Worm (Caenorhabditis elegans) whole organism, young adult: Measurements from ENCODE around the gene prp-18.

Experiments used
- C06A6.2 ChIP-seq: fragments of 200-800 bp; sonication (Bioruptor generic); conservative IDR thresholded peaks from 2 replicates; pipeline ENCODE4 v1.3.6; 2022; ENCODE audit warnings: missing genetic modification characterization, missing compliant biosample characterization
- F10E7.11 ChIP-seq: sonication (generic microtip); optimal IDR thresholded peaks from 2 replicates; lab custom pipeline; 2017; ENCODE audit warnings: mild to moderate bottlenecking, missing genetic modification characterization, moderate library complexity, missing compliant biosample characterization
- F37B4.10 ChIP-seq: fragments of 200-800 bp; sonication (Bioruptor generic); IDR thresholded peaks from 2 replicates; pipeline ENCODE4 v1.3.6; 2022; ENCODE audit warnings: missing genetic modification characterization, missing compliant biosample characterization
- F49E8.2 ChIP-seq: sonication (generic microtip); optimal IDR thresholded peaks from 3 replicates; lab custom pipeline; 2017; ENCODE audit warnings: missing genetic modification characterization, mild to moderate bottlenecking, missing compliant biosample characterization, antibody characterized with exemption, moderate library complexity; ENCODE audit not compliant: insufficient read depth
- F55B11.4 ChIP-seq: sonication (generic microtip); optimal IDR thresholded peaks from 2 replicates; lab custom pipeline; 2016; ENCODE audit warnings: missing compliant biosample characterization, missing genetic modification characterization, borderline replicate concordance; ENCODE audit not compliant: insufficient read depth
- F57A8.1 ChIP-seq: fragments of 200-800 bp; sonication (Bioruptor generic); optimal IDR thresholded peaks from 2 replicates; lab custom pipeline; 2018; ENCODE audit warnings: mild to moderate bottlenecking, missing genetic modification characterization, moderate library complexity, missing compliant biosample characterization
- K12H6.12 ChIP-seq: fragments of 200-800 bp; sonication (Bioruptor generic); optimal IDR thresholded peaks from 2 replicates; lab custom pipeline; 2018; ENCODE audit warnings: mild to moderate bottlenecking, missing genetic modification characterization, missing compliant biosample characterization
- Y56A3A.18 ChIP-seq: fragments of 200-800 bp; sonication (Bioruptor generic); IDR thresholded peaks from 2 replicates; pipeline ENCODE4 v1.3.6; 2022; ENCODE audit warnings: missing genetic modification reagents, missing genetic modification characterization, missing compliant biosample characterization
- Y79H2A.3 ChIP-seq: fragments of 200-800 bp; sonication (Bioruptor generic); conservative IDR thresholded peaks from 2 replicates; pipeline ENCODE4 v1.3.6; 2022; ENCODE audit warnings: missing genetic modification reagents, missing genetic modification characterization, missing compliant biosample characterization
- Y95B8A.8 ChIP-seq: fragments of 200-800 bp; sonication (Bioruptor generic); IDR thresholded peaks from 2 replicates; pipeline ENCODE4 v1.3.6; 2022; ENCODE audit warnings: missing genetic modification reagents, missing genetic modification characterization, missing compliant biosample characterization
- ZK185.1 ChIP-seq: sonication (generic microtip); optimal IDR thresholded peaks from 2 replicates; lab custom pipeline; 2016; ENCODE audit warnings: mild to moderate bottlenecking, missing genetic modification characterization, missing compliant biosample characterization; ENCODE audit not compliant: poor library complexity, severe bottlenecking
- atf-7 ChIP-seq: sonication (generic microtip); optimal IDR thresholded peaks from 2 replicates; lab custom pipeline; 2017; ENCODE audit warnings: mild to moderate bottlenecking, missing genetic modification characterization, missing compliant biosample characterization
- athp-1 ChIP-seq: sonication (generic microtip); optimal IDR thresholded peaks from 2 replicates; lab custom pipeline; 2017; ENCODE audit warnings: mild to moderate bottlenecking, missing genetic modification characterization, missing compliant biosample characterization
- attf-5 ChIP-seq: fragments of 200-800 bp; sonication (Bioruptor generic); optimal IDR thresholded peaks from 2 replicates; lab custom pipeline; 2018; ENCODE audit warnings: mild to moderate bottlenecking, missing genetic modification characterization, missing compliant biosample characterization
- attf-6 ChIP-seq: fragments of 200-800 bp; sonication (Bioruptor generic); IDR thresholded peaks from 2 replicates; pipeline ENCODE4 v1.3.6; 2022; ENCODE audit warnings: missing genetic modification reagents, missing genetic modification characterization, missing compliant biosample characterization
- ceh-58 ChIP-seq: fragments of 200-800 bp; sonication (Bioruptor generic); IDR thresholded peaks from 2 replicates; pipeline ENCODE4 v1.3.6; 2022; ENCODE audit warnings: missing genetic modification characterization, missing compliant biosample characterization
- ceh-79 ChIP-seq: sonication (generic microtip); optimal IDR thresholded peaks from 2 replicates; lab custom pipeline; 2017; ENCODE audit warnings: mild to moderate bottlenecking, missing genetic modification characterization, missing compliant biosample characterization
- die-1 ChIP-seq: sonication (generic microtip); optimal IDR thresholded peaks from 2 replicates; lab custom pipeline; 2016; ENCODE audit warnings: missing genotype, mild to moderate bottlenecking, missing genetic modification characterization, missing compliant biosample characterization
- hlh-12 ChIP-seq: sonication (generic microtip); optimal IDR thresholded peaks from 2 replicates; lab custom pipeline; 2016; ENCODE audit warnings: missing genetic modification characterization, missing compliant biosample characterization
- hlh-26 ChIP-seq: fragments of 200-800 bp; sonication (Bioruptor generic); conservative IDR thresholded peaks from 2 replicates; pipeline ENCODE4 v1.3.6; 2022; ENCODE audit warnings: missing genetic modification reagents, missing genetic modification characterization, missing compliant biosample characterization
- hmg-20 ChIP-seq: fragments of 200-800 bp; sonication (Bioruptor generic); IDR thresholded peaks from 2 replicates; pipeline ENCODE4 v1.3.6; 2022; ENCODE audit warnings: missing genetic modification reagents, missing genetic modification characterization, missing compliant biosample characterization
- lin-26 ChIP-seq: fragments of 200-800 bp; sonication (Bioruptor generic); IDR thresholded peaks from 2 replicates; pipeline ENCODE4 v1.3.6; 2022; ENCODE audit warnings: missing genetic modification reagents, missing genetic modification characterization, missing compliant biosample characterization
- lin-40 ChIP-seq: sonication (generic microtip); optimal IDR thresholded peaks from 2 replicates; lab custom pipeline; 2016; ENCODE audit warnings: missing genetic modification characterization, mild to moderate bottlenecking, missing compliant biosample characterization, missing genotype, missing genetic modification reagents
- lin-54 ChIP-seq: fragments of 200-800 bp; sonication (Bioruptor generic); optimal IDR thresholded peaks from 2 replicates; lab custom pipeline; 2018; ENCODE audit warnings: mild to moderate bottlenecking, missing genetic modification characterization, missing compliant biosample characterization
- lsl-1 ChIP-seq: fragments of 200-800 bp; sonication (Bioruptor generic); optimal IDR thresholded peaks from 2 replicates; lab custom pipeline; 2018; ENCODE audit warnings: mild to moderate bottlenecking, missing genetic modification characterization, moderate library complexity, missing compliant biosample characterization
- lsy-27 ChIP-seq: sonication (generic microtip); optimal IDR thresholded peaks from 2 replicates; lab custom pipeline; 2017; ENCODE audit warnings: missing genetic modification characterization, mild to moderate bottlenecking, missing compliant biosample characterization, antibody characterized with exemption, missing genotype, borderline replicate concordance; ENCODE audit not compliant: insufficient read depth
- madf-8 ChIP-seq: fragments of 200-800 bp; sonication (Bioruptor generic); conservative IDR thresholded peaks from 2 replicates; pipeline ENCODE4 v1.3.6; 2022; ENCODE audit warnings: missing genetic modification reagents, missing genetic modification characterization, missing compliant biosample characterization
- mxl-1 ChIP-seq: sonication (generic microtip); optimal IDR thresholded peaks from 2 replicates; lab custom pipeline; 2016; ENCODE audit warnings: missing genetic modification characterization, missing compliant biosample characterization
- nhr-120 ChIP-seq: fragments of 200-800 bp; sonication (Bioruptor generic); IDR thresholded peaks from 2 replicates; pipeline ENCODE4 v1.3.6; 2022; ENCODE audit warnings: missing genetic modification characterization, missing compliant biosample characterization
- nhr-27 ChIP-seq: fragments of 200-800 bp; sonication (Bioruptor generic); optimal IDR thresholded peaks from 2 replicates; lab custom pipeline; 2018; ENCODE audit warnings: mild to moderate bottlenecking, missing genetic modification characterization, moderate library complexity, missing compliant biosample characterization
- snpc-1.3 ChIP-seq: sonication (generic microtip); optimal IDR thresholded peaks from 2 replicates; lab custom pipeline; 2017; ENCODE audit warnings: missing genetic modification characterization, mild to moderate bottlenecking, missing compliant biosample characterization, antibody characterized with exemption, moderate library complexity, missing genotype, missing genetic modification reagents; ENCODE audit not compliant: insufficient read depth
- snpc-3.4 ChIP-seq: sonication (generic microtip); optimal IDR thresholded peaks from 2 replicates; lab custom pipeline; 2017; ENCODE audit warnings: missing genetic modification characterization, mild to moderate bottlenecking, missing compliant biosample characterization, antibody characterized with exemption, moderate library complexity, missing genotype, missing genetic modification reagents
- snpc-4 ChIP-seq, 5 experiments: fragments of 150-350 bp in 1 of 5; sonication (generic microtip) in 4 of 5; optimal IDR thresholded peaks; 2 replicates each; lab custom pipeline; 2014 to 2018; ENCODE audit warnings: missing genetic modification characterization in 5 of 5, missing biosample characterization in 3 of 5, antibody characterized with exemption in 2 of 5, mild to moderate bottlenecking in 2 of 5, missing compliant biosample characterization in 2 of 5, missing genotype in 2 of 5, moderate library complexity in 2 of 5, missing genetic modification reagents in 1 of 5
- tlf-1 ChIP-seq: fragments of 200-800 bp; sonication (Bioruptor generic); optimal IDR thresholded peaks from 2 replicates; lab custom pipeline; 2018; ENCODE audit warnings: mild to moderate bottlenecking, missing genetic modification characterization, missing compliant biosample characterization
- ztf-26 ChIP-seq: sonication (generic microtip); optimal IDR thresholded peaks from 2 replicates; lab custom pipeline; 2017; ENCODE audit warnings: missing genetic modification characterization, missing compliant biosample characterization
- ztf-28 ChIP-seq: fragments of 200-800 bp; sonication (Bioruptor generic); IDR thresholded peaks from 2 replicates; pipeline ENCODE4 v1.3.6; 2022; ENCODE audit warnings: missing genetic modification reagents, missing genetic modification characterization, missing compliant biosample characterization

Gene prp-18

DNA sequence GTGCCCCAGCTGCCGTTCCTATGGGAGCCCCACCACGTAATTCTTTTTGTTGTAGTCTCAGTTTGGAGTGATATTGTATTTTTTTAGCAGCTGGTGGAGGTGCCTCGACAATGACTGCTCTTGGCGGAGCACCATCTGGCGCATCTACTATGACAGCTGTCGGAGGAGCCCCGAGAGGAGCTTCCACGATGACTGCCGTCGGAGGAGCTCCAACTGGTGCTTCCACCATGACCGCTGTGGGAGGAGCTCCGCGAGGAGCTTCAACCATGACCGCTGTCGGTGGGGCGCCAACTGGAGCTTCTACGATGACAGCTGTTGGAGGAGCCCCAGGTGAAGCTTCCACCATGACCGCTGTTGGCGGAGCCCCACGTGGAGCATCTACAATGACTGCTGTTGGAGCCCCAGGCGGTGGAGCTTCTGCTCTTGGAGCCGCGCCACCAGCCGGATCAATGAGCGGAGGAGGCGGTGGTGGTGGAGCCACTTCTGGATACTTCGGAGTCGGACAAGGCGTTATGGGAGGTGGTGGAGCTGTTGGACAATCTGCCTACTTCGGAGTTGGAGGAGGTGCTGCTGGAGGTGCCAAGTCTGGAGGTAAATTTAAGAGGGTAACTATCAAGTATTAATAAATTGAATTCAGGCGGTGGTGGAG lies 31.2 kb downstream of the prp-18 start (continued):
- TF ChIP-seq nhr-120 (GFP tag; lab: Robert Waterston, UW) (0 out of 2 replicates have a peak, but pooled peaks have one; percentile 9), tlf-1 (GFP tag; lab: Kevin White, UChicago) (no peak), Y56A3A.18 (GFP tag; lab: Robert Waterston, UW) (0 out of 2 replicates have a peak, but pooled peaks have one; percentile 20), lin-54 (GFP tag; lab: Kevin White, UChicago) (no peak), C06A6.2 (GFP tag; lab: Robert Waterston, UW) (no peak), attf-5 (GFP tag; lab: Kevin White, UChicago) (no peak), F37B4.10 (no peak), hlh-26 (GFP tag; lab: Robert Waterston, UW) (0 out of 2 replicates have a peak, but pooled peaks have one; percentile 24)

- no peak for TF ChIP-seq athp-1 (tag; lab: Kevin White, UChicago)
- TF ChIP-seq K12H6.12 (tag; lab: Kevin White, UChicago): no peak
- no peak for TF ChIP-seq hlh-12 (tag; lab: Kevin White, UChicago)
- no peak for TF ChIP-seq madf-8 (GFP tag; lab: Robert Waterston, UW)
- no peak for TF ChIP-seq nhr-27 (tag; lab: Kevin White, UChicago)
- TF ChIP-seq ceh-79 (tag; lab: Kevin White, UChicago): no peak
Measured at ce11 chrIV:9852250-9852649, 31.9 kb downstream of the prp-18 start, which contains the start of gene ssq-1. ssq-1 (plus strand) TSS chrIV:9852550.

DNA sequence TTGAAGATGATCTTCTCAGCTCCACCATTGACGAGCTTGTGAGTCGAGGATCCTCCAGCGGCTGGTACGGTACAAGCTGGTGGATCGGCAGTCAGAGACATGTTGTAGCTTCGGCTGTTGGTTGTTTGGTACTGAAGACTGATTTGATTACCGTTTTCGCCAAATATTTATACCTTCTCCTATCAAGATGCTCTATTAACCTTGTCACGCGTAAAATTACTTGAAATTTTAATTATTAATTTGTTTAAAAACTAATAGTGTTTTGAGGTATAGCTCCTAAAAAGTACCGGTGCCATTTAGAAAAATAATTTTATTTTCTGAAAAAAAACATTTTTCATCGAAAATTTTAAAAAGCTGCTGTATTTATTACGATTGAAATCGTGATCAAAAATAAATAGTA lies 33.3 kb downstream of the prp-18 start, which contains the start of gene ssp-10:
TSS of gene ssp-10 (minus strand) at position 101 of the 400 bp plus-strand sequence.
- TF ChIP-seq lin-40 (tag; lab: Kevin White, UChicago) (no peak), ceh-58 (GFP tag; lab: Robert Waterston, UW) (no peak), Y95B8A.8 (no peak), atf-7 (no peak), F10E7.11 (no peak), ZK185.1 (no peak), F55B11.4 (tag; lab: Kevin White, UChicago) (no peak), attf-6 (GFP tag; lab: Robert Waterston, UW) (no peak), die-1 (tag; lab: Kevin White, UChicago) (no peak), ztf-26 (tag; lab: Kevin White, UChicago) (no peak), mxl-1 (no peak), lin-26 (GFP tag; lab: Robert Waterston, UW) (no peak)

ce11 chrIV:9849624-9850023 lies 34.6 kb downstream of the prp-18 start, which contains the start of gene K07F5.8:
K07F5.8 (minus strand) TSS chrIV:9849724.
- TF ChIP-seq lsl-1 (GFP tag; lab: Kevin White, UChicago) (no peak), Y79H2A.3 (no peak)

ce11 chrIV:9848075-9848474 lies 36.1 kb downstream of the prp-18 start, which contains the start of gene K07F5.7:
K07F5.7 (minus strand) TSS chrIV:9848175.
- no peak for TF ChIP-seq ztf-28 (GFP tag; lab: Robert Waterston, UW)
- TF ChIP-seq, all 124 proteins: peak for 0

DNA sequence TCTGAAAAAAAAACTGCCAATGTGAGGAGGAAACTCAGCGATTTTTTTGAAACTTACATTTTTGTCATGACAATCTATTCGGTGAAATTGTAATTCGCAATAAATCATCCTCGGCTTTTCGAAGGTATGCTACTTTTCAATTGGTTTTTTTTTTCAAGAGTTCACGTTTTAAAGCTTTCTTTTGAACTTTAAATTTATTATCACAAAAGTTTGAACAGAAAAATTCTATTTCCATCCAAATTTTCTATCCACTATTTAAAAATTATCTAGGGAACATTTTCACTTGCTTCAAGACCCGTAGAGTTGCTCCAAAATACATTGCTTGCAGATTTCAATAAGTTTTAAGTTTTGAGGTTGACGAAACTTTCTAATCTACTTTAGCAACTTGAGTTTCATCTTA lies 37.6 kb downstream of the prp-18 start, which contains the start of gene K07F5.6:
TSS of gene K07F5.6 (minus strand) at position 101 of the 400 bp plus-strand sequence.
- no peak for TF ChIP-seq lsy-27
- TF ChIP-seq snpc-1.3: no peak
- TF ChIP-seq hmg-20 (GFP tag; lab: Robert Waterston, UW): no peak
- TF ChIP-seq lin-54 (GFP tag; lab: Kevin White, UChicago): no peak
- no peak for TF ChIP-seq snpc-3.4 (tag; lab: Kevin White, UChicago)
- no peak for TF ChIP-seq snpc-4 (GFP tag; optimal IDR thresholded peaks at IDR 0.05; lab: Kevin White, UChicago)
- TF ChIP-seq snpc-4 (tag; optimal IDR thresholded peaks at IDR 0.05; lab: Kevin White, UChicago): no peak
- TF ChIP-seq F57A8.1 (GFP tag; lab: Kevin White, UChicago): no peak
- TF ChIP-seq F49E8.2 (tag; lab: Kevin White, UChicago): no peak
